Worm (Caenorhabditis elegans): ENCODE measurements around the gene C56G2.5.

Gene C56G2.5

DNA sequence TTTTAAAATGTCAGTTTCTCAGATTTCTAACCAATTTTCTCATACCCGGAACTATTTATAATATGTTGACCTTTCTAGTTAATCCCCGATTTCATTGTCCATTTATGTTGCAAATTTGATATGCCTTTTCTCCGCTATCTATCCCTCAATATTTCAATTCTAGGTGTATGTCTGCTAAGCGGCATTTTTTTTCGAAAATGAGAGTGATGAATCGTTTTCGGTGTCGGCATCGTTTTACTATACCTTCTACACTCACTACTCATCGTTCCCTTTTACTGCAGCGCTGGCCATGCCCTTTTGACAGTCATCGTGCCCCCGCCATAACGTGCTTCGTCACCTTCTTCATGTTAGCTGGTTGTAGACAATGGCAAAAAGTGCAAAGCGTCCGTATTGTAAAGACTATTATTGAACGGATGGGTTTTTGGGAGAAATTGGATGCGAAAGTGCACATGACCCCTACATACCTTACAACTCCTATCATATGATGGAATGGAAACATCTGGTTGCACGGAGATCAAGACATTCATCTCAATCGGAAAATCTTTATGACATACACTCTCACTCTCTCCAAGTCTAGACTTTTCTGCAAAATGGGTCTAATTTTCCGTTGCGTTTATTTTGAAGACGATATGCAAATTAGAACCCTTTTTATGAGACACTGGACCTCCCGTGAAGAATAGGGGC is 35.3 kb upstream of the C56G2.5 start:
- TF ChIP-seq pes-1 (GFP tag; IDR thresholded peaks at IDR 0.05) (no peak), ama-1 (optimal IDR thresholded peaks at IDR 0.05) (no peak), tbx-11 (GFP tag; IDR thresholded peaks at IDR 0.05) (0 out of 2 replicates have a peak, but pooled peaks have one; percentile 16)

DNA sequence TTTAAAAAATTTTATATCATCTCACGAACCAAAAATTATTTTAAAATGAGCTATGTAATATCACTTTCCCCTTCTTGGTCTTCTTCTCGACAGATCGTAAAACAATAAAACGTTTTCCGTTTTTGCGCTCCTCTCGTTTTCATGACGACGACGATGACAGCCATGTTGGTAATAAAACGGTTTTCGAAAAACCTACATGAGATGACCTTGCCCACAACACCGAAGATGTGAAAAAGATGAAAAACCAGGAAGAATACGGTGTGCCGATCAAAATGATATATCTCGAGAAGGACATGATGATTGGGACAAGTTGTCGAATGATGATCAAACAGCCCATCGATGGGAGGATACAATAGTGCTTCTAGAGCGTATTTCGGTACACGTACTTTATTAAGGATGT is 34.7 kb upstream of the C56G2.5 start:
- TF ChIP-seq aly-1 (tag; optimal IDR thresholded peaks at IDR 0.05) = no peak
- TF ChIP-seq ama-1 (optimal IDR thresholded peaks at IDR 0.05) = no peak
- no peak for TF ChIP-seq scrt-1 (GFP tag; IDR thresholded peaks at IDR 0.05)
- TF ChIP-seq hmbx-1 (tag; optimal IDR thresholded peaks at IDR 0.05) = no peak
- TF ChIP-seq sea-1 (GFP tag; conservative IDR thresholded peaks at IDR 0.05) = no peak
- no peak for TF ChIP-seq tra-4 (tag; optimal IDR thresholded peaks at IDR 0.05)
- TF ChIP-seq pes-1 (GFP tag; IDR thresholded peaks at IDR 0.05) = no peak
- TF ChIP-seq flt-1 (GFP tag; IDR thresholded peaks at IDR 0.05) = no peak
- no peak for TF ChIP-seq ets-7 (tag; optimal IDR thresholded peaks at IDR 0.05)
- no peak for TF ChIP-seq B0310.2 (tag; optimal IDR thresholded peaks at IDR 0.05)
- no peak for TF ChIP-seq hmg-4 (GFP tag; optimal IDR thresholded peaks at IDR 0.05)
- TF ChIP-seq ceh-13 (GFP tag; optimal IDR thresholded peaks at IDR 0.05) = no peak
- no peak for TF ChIP-seq F13C5.2 (tag; optimal IDR thresholded peaks at IDR 0.05)
- TF ChIP-seq tbx-37 (GFP tag; conservative IDR thresholded peaks at IDR 0.05) = no peak
- TF ChIP-seq tbx-11 (GFP tag; IDR thresholded peaks at IDR 0.05) = no peak
- no peak for TF ChIP-seq hnd-1 (tag; optimal IDR thresholded peaks at IDR 0.05)
- TF ChIP-seq ceh-36 (tag; optimal IDR thresholded peaks at IDR 0.05) = no peak

DNA sequence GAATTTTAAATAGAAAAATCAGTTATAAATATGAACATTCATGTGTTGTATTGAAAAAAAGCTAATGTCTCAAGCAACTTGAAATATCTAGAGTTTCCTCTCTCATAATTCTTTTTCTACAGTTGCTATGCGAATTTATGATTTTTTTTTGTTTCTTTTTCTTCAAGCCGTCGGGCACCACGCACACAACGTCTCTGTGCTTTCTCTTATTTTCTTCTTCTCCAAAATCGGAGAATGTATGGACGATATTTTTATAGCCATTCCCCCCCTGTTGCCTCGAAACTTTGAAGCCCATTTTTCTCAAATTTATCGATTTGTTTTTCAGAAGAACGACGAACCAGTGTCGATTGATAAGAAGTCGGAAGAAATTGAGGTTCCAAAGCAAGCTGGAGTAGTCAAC is 32.7 kb upstream of the C56G2.5 start:
- TF ChIP-seq aly-1 (tag; optimal IDR thresholded peaks at IDR 0.05) = no peak
- no peak for TF ChIP-seq tra-4 (tag; optimal IDR thresholded peaks at IDR 0.05)
- TF ChIP-seq sea-1 (GFP tag; conservative IDR thresholded peaks at IDR 0.05) = no peak
- no peak for TF ChIP-seq flt-1 (GFP tag; IDR thresholded peaks at IDR 0.05)
- TF ChIP-seq ceh-13 (GFP tag; optimal IDR thresholded peaks at IDR 0.05) = no peak
- TF ChIP-seq ama-1 (optimal IDR thresholded peaks at IDR 0.05) = no peak
- no peak for TF ChIP-seq scrt-1 (GFP tag; IDR thresholded peaks at IDR 0.05)
- no peak for TF ChIP-seq tbx-37 (GFP tag; conservative IDR thresholded peaks at IDR 0.05)
- no peak for TF ChIP-seq F13C5.2 (tag; optimal IDR thresholded peaks at IDR 0.05)
- TF ChIP-seq hmg-4 (GFP tag; optimal IDR thresholded peaks at IDR 0.05) = no peak
- no peak for TF ChIP-seq hnd-1 (tag; optimal IDR thresholded peaks at IDR 0.05)
- TF ChIP-seq pes-1 (GFP tag; IDR thresholded peaks at IDR 0.05) = no peak
- TF ChIP-seq hmbx-1 (tag; optimal IDR thresholded peaks at IDR 0.05) = no peak
- no peak for TF ChIP-seq tbx-11 (GFP tag; IDR thresholded peaks at IDR 0.05)
- no peak for TF ChIP-seq ets-7 (tag; optimal IDR thresholded peaks at IDR 0.05)
- no peak for TF ChIP-seq ceh-36 (tag; optimal IDR thresholded peaks at IDR 0.05)
- no peak for TF ChIP-seq B0310.2 (tag; optimal IDR thresholded peaks at IDR 0.05)

DNA sequence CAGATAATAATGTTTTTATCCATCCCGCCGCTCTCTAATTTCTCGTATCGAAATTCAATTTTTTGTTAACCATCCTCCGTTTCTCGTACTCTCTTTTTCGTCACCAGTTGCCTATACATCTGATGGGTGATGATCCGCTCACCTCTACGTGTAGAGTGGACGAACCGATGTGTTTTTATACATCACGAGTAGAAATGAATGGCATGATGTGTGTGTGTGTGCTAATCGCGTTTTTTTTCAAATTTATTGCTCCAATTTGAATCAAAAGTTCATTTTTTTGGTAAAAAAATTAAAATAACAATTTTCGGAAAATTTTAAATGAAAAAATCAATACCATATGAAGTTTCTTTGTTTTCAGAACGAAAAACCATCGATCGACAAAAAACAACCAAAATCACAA is 32.0 kb upstream of the C56G2.5 start:
- TF ChIP-seq tbx-11 (GFP tag; IDR thresholded peaks at IDR 0.05) = no peak
- no peak for TF ChIP-seq hnd-1 (tag; optimal IDR thresholded peaks at IDR 0.05)
- TF ChIP-seq ets-7 (tag; optimal IDR thresholded peaks at IDR 0.05) = no peak
- TF ChIP-seq sea-1 (GFP tag; conservative IDR thresholded peaks at IDR 0.05) = no peak

DNA sequence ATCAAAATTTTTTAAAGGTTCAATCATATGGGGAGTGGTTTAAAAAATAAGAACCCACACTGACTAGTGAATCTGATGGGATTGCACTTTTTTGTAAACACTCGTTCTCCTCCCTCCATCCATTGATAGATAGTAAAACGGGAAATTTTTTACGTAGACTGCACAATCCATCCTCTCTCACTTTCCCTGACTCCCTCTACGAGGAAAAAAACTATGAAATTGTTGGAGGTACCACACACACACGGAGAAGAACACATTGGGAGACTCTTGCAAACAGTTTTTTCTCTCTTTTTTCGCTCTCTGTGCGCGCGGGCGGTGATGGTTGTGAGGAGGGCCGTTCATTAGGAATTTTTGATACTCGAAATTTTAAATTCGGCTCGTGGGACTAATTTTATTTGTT is 31.3 kb upstream of the C56G2.5 start:
- TF ChIP-seq B0310.2 (tag; optimal IDR thresholded peaks at IDR 0.05) (no peak), scrt-1 (GFP tag; IDR thresholded peaks at IDR 0.05) (no peak), aly-1 (tag; optimal IDR thresholded peaks at IDR 0.05) (no peak), hmg-4 (GFP tag; optimal IDR thresholded peaks at IDR 0.05) (no peak), ama-1 (optimal IDR thresholded peaks at IDR 0.05) (no peak), sea-1 (GFP tag; conservative IDR thresholded peaks at IDR 0.05) (no peak), pes-1 (GFP tag; IDR thresholded peaks at IDR 0.05) (no peak), hmbx-1 (tag; optimal IDR thresholded peaks at IDR 0.05) (no peak), tra-4 (tag; optimal IDR thresholded peaks at IDR 0.05) (no peak), ets-7 (tag; optimal IDR thresholded peaks at IDR 0.05) (no peak), hnd-1 (tag; optimal IDR thresholded peaks at IDR 0.05) (no peak), tbx-11 (GFP tag; IDR thresholded peaks at IDR 0.05) (no peak), ceh-13 (GFP tag; optimal IDR thresholded peaks at IDR 0.05) (no peak), tbx-37 (GFP tag; conservative IDR thresholded peaks at IDR 0.05) (no peak), F13C5.2 (tag; optimal IDR thresholded peaks at IDR 0.05) (no peak), ceh-36 (tag; optimal IDR thresholded peaks at IDR 0.05) (no peak), flt-1 (GFP tag; IDR thresholded peaks at IDR 0.05) (no peak)

DNA sequence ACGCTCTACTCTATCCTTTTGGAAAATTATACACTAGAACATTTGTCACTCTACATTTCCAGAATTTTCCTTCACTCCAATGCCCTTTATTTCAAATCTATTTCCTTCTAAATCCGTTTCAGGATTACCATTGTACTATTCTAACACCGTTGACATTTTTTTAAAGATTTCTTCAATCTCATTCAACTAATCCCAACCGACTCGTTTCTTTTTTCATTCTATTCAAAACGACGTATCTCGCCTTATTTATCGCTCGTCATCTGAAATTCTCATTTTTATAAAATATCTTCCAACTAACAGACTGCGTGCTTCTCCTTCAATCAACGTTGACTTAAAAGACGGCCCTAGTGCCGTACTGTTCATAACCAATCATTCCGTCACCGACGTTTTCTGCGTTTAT is 29.0 kb upstream of the C56G2.5 start, which contains the start of gene akap-1:
TSS of gene akap-1 (plus strand) at position 301 of the 400 bp plus-strand sequence.
- no peak for TF ChIP-seq pes-1 (GFP tag; IDR thresholded peaks at IDR 0.05)
- TF ChIP-seq sea-1 (GFP tag; conservative IDR thresholded peaks at IDR 0.05) = no peak
- no peak for TF ChIP-seq F13C5.2 (tag; optimal IDR thresholded peaks at IDR 0.05)
- TF ChIP-seq aly-1 (tag; optimal IDR thresholded peaks at IDR 0.05) = no peak
- no peak for TF ChIP-seq tra-4 (tag; optimal IDR thresholded peaks at IDR 0.05)
- no peak for TF ChIP-seq ceh-13 (GFP tag; optimal IDR thresholded peaks at IDR 0.05)
- no peak for TF ChIP-seq tbx-37 (GFP tag; conservative IDR thresholded peaks at IDR 0.05)
- no peak for TF ChIP-seq ama-1 (optimal IDR thresholded peaks at IDR 0.05)
- no peak for TF ChIP-seq flt-1 (GFP tag; IDR thresholded peaks at IDR 0.05)
- TF ChIP-seq hmg-4 (GFP tag; optimal IDR thresholded peaks at IDR 0.05) = no peak
- no peak for TF ChIP-seq hnd-1 (tag; optimal IDR thresholded peaks at IDR 0.05)
- TF ChIP-seq ets-7 (tag; optimal IDR thresholded peaks at IDR 0.05) = no peak
- TF ChIP-seq tbx-11 (GFP tag; IDR thresholded peaks at IDR 0.05) = no peak
- no peak for TF ChIP-seq hmbx-1 (tag; optimal IDR thresholded peaks at IDR 0.05)
- no peak for TF ChIP-seq ceh-36 (tag; optimal IDR thresholded peaks at IDR 0.05)
- TF ChIP-seq B0310.2 (tag; optimal IDR thresholded peaks at IDR 0.05) = no peak
- TF ChIP-seq scrt-1 (GFP tag; IDR thresholded peaks at IDR 0.05) = no peak

DNA sequence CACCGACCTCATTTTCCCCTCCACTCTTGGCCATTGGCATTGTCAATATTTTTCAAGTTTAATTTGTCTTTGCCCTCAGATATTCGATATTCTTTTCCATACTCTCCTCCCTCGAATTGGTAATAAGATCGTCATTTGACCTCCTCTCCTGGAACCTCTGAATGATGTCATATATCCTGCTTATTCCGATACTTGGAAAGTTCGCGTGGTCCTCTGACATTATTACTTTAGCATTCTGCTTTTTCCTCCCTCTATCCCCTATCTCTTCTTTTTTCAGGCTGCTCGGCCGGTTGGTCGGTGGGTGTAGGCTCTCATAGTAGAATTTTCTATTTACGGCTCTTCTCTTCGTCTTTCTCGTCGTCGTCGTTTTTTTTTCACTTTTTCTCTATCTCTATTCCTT is 28.4 kb upstream of the C56G2.5 start:
- no peak for TF ChIP-seq ceh-36 (tag; optimal IDR thresholded peaks at IDR 0.05)
- no peak for TF ChIP-seq tra-4 (tag; optimal IDR thresholded peaks at IDR 0.05)
- no peak for TF ChIP-seq tbx-11 (GFP tag; IDR thresholded peaks at IDR 0.05)
- no peak for TF ChIP-seq flt-1 (GFP tag; IDR thresholded peaks at IDR 0.05)
